ENCODE assay signal across 1 worm cellular context in the genomic region with DNA sequence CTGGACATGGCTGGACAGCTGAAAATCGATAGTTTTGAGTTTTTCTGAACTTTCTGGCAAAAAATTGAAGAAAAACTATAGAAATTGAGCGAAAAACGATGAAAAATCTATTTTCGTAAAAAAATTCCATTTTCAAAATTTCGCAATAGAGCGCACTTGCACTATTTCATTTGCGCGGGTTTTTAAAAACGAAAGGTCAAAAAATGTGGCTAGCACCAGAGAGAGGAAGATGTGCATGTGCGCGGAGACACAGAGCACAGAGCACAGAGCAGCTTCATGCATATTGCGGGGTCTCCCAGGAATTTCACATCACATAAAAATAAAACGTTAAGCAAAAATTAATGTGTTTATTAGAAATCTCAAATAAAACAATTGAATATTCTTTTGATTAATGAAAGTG.
TF ChIP-seq lines count a peak whose summit lies in the region.

Y17G7B.18 (minus strand) TSS at position 18 of the 400 bp plus-strand sequence.

TF ChIP-seq in whole organism, L1 larva, 84 proteins besides CTCF, POLR2A, EP300 and RAD21 (continued from another document):
- peak; percentile 65 for TF ChIP-seq snpc-4 (tag; optimal IDR thresholded peaks at IDR 0.05; lab: Kevin White, UChicago)
- TF ChIP-seq lir-3 (tag; optimal IDR thresholded peaks at IDR 0.05; lab: Kevin White, UChicago; ENCODE audit: poor library complexity): no peak
- peak; percentile 35 for TF ChIP-seq jun-1 (tag; optimal IDR thresholded peaks at IDR 0.05; lab: Kevin White, UChicago)
- no peak for TF ChIP-seq nhr-11 (tag; optimal IDR thresholded peaks at IDR 0.05; lab: Kevin White, UChicago)
